Fruit fly (Drosophila melanogaster) S2 (cell line): ENCODE measurements around the gene Lam.

Experiments
- CG8478 ChIP-seq: fragments of >200 bp; optimal IDR thresholded peaks from 2 replicates; lab custom pipeline; 2018
- CTCF ChIP-seq, 2 experiments: fragments of >200 bp; optimal IDR thresholded peaks; 2 replicates each; lab custom pipeline; 2018

DNA sequence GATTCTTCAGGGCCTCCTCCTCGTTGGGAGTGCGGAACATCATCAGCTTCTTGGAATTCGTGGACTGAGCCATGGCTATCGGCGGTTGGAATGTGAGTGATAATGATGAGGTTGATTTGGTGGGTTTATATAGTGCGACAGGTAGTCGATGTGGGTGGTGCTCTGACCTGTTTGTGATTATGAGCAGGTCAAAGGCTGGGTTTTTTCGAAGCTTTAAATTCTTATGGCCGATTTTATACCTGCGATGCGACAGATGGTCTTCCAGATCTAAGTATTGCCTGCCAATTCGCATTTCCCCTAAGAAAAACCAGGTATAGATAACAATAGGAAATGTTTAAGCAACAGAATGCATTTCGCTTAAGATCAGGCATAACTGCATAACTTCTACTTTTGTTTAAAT is 8.5 kb downstream of the Lam start, which contains the start of gene CG14014:
- TF ChIP-seq CTCF (optimal IDR thresholded peaks at IDR 0.05; lab: Kevin White, UChicago) (no peak), CG8478 (lab: Kevin White, UChicago) (no peak)
